Fruit fly (Drosophila melanogaster) whole organism, embryonic: ENCODE results near the gene Ctr9.

Experiments used
- Bgb ChIP-seq: fragments of 200-800 bp; sonication (Bioruptor generic); IDR thresholded peaks from 2 replicates; pipeline ENCODE4 v1.3.6; 2022; ENCODE audit warnings: missing biosample characterization, missing genetic modification characterization; ENCODE audit not compliant: partially characterized antibody
- CG11723 ChIP-seq: fragments of 200-800 bp; sonication (Bioruptor generic); optimal IDR thresholded peaks from 2 replicates; lab custom pipeline; 2017; ENCODE audit warnings: missing biosample characterization, mild to moderate bottlenecking, missing genetic modification characterization
- CG13894 ChIP-seq: fragments of 200-800 bp; sonication (Bioruptor generic); optimal IDR thresholded peaks from 3 replicates; lab custom pipeline; 2018; ENCODE audit warnings: missing biosample characterization, mild to moderate bottlenecking, missing genetic modification characterization, moderate library complexity
- CG14441 ChIP-seq: fragments of 200-800 bp; sonication (Bioruptor generic); IDR thresholded peaks from 2 replicates; pipeline ENCODE4 v1.3.6; 2022; ENCODE audit warnings: missing biosample characterization, missing genetic modification characterization
- CG17802 ChIP-seq: fragments of 200-800 bp; sonication (Bioruptor generic); optimal IDR thresholded peaks from 2 replicates; lab custom pipeline; 2018; ENCODE audit warnings: missing biosample characterization, mild to moderate bottlenecking, missing genetic modification characterization, moderate library complexity
- CG2129 ChIP-seq: fragments of 200-800 bp; sonication (Bioruptor generic); IDR thresholded peaks from 2 replicates; pipeline ENCODE4 v1.3.6; 2022; ENCODE audit warnings: missing biosample characterization, missing genetic modification characterization; ENCODE audit not compliant: partially characterized antibody
- CG3163 ChIP-seq: fragments of 200-800 bp; sonication (Bioruptor generic); optimal IDR thresholded peaks from 3 replicates; lab custom pipeline; 2016; ENCODE audit warnings: missing biosample characterization, missing genetic modification characterization
- CG33213 ChIP-seq: fragments of 200-800 bp; sonication (Bioruptor generic); optimal IDR thresholded peaks from 3 replicates; lab custom pipeline; 2016; ENCODE audit warnings: missing biosample characterization, missing genetic modification characterization
- CG43689 ChIP-seq: fragments of 200-800 bp; sonication (Bioruptor generic); IDR thresholded peaks from 2 replicates; pipeline ENCODE4 v1.3.6; 2022; ENCODE audit warnings: missing biosample characterization, missing genetic modification characterization
- CG4617 ChIP-seq: fragments of 200-800 bp; sonication (Bioruptor generic); optimal IDR thresholded peaks from 3 replicates; lab custom pipeline; 2016; ENCODE audit warnings: missing biosample characterization, missing genetic modification characterization, borderline replicate concordance
- CG5180 ChIP-seq: fragments of 200-800 bp; sonication (Bioruptor generic); optimal IDR thresholded peaks from 3 replicates; lab custom pipeline; 2017; ENCODE audit warnings: missing biosample characterization, missing genetic modification characterization, mild to moderate bottlenecking, moderate library complexity, missing genetic modification reagents
- CG6854 ChIP-seq: fragments of 200-800 bp; sonication (Bioruptor generic); optimal IDR thresholded peaks from 3 replicates; lab custom pipeline; 2017; ENCODE audit warnings: missing biosample characterization, mild to moderate bottlenecking, missing genetic modification characterization
- CG7987 ChIP-seq: fragments of 200-800 bp; sonication (Bioruptor generic); optimal IDR thresholded peaks from 2 replicates; lab custom pipeline; 2018; ENCODE audit warnings: missing biosample characterization, mild to moderate bottlenecking, missing genetic modification characterization, moderate library complexity
- CG8089 ChIP-seq: fragments of 200-800 bp; sonication (Bioruptor generic); optimal IDR thresholded peaks from 3 replicates; lab custom pipeline; 2016; ENCODE audit warnings: missing biosample characterization, missing genetic modification characterization
- Deaf1 ChIP-seq: fragments of 200-800 bp; optimal IDR thresholded peaks from 3 replicates; lab custom pipeline; 2019; ENCODE audit warnings: missing biosample characterization, mild to moderate bottlenecking, missing genetic modification characterization, moderate library complexity
- Dfd ChIP-seq, 2 experiments: fragments of >200 bp; optimal IDR thresholded peaks; 2 replicates each; lab custom pipeline; 2017; ENCODE audit warnings: missing biosample characterization in 2 of 2, missing genetic modification characterization in 2 of 2
- Dip2 ChIP-seq: fragments of 200-800 bp; sonication (Bioruptor generic); IDR thresholded peaks from 2 replicates; pipeline ENCODE4 v1.3.6; 2022; ENCODE audit warnings: missing biosample characterization, missing genetic modification characterization
- Doc2 ChIP-seq: fragments of 200-800 bp; sonication (Bioruptor generic); IDR thresholded peaks from 2 replicates; pipeline ENCODE4 v1.3.6; 2022; ENCODE audit warnings: missing biosample characterization, missing genetic modification characterization
- ERR ChIP-seq: fragments of 200-800 bp; sonication (Bioruptor generic); optimal IDR thresholded peaks from 2 replicates; lab custom pipeline; 2016; ENCODE audit warnings: missing biosample characterization, missing genetic modification characterization
- Fer3 ChIP-seq: fragments of 200-800 bp; sonication (Bioruptor generic); optimal IDR thresholded peaks from 2 replicates; lab custom pipeline; 2018; ENCODE audit warnings: missing biosample characterization, mild to moderate bottlenecking, missing genetic modification characterization, moderate library complexity
- Hr78 ChIP-seq, 2 experiments: fragments of 200-800 bp in 1 of 2; fragments of >200 bp in 1 of 2; sonication (Bioruptor generic) in 1 of 2; optimal IDR thresholded peaks; 2 replicates each; lab custom pipeline; 2017 to 2019; ENCODE audit warnings: missing biosample characterization in 2 of 2, missing genetic modification characterization in 2 of 2, mild to moderate bottlenecking in 1 of 2, moderate library complexity in 1 of 2
- Meics ChIP-seq: fragments of 200-800 bp; sonication (Bioruptor generic); optimal IDR thresholded peaks from 2 replicates; lab custom pipeline; 2017; ENCODE audit warnings: missing biosample characterization, mild to moderate bottlenecking, missing genetic modification characterization
- Nf-YC ChIP-seq: fragments of 200-800 bp; optimal IDR thresholded peaks from 3 replicates; lab custom pipeline; 2019; ENCODE audit warnings: missing biosample characterization, mild to moderate bottlenecking, missing genetic modification characterization, moderate library complexity
- NfI ChIP-seq: fragments of 200-800 bp; sonication (Bioruptor generic); optimal IDR thresholded peaks from 3 replicates; lab custom pipeline; 2018; ENCODE audit warnings: missing biosample characterization, mild to moderate bottlenecking, missing genetic modification characterization, moderate library complexity
- Ptx1 ChIP-seq: fragments of 200-800 bp; sonication (Bioruptor generic); IDR thresholded peaks from 2 replicates; pipeline ENCODE4 v1.3.6; 2022; ENCODE audit warnings: missing biosample characterization, missing genetic modification characterization
- Taf1 ChIP-seq: fragments of 200-800 bp; sonication (Bioruptor generic); IDR thresholded peaks from 2 replicates; pipeline ENCODE4 v1.3.6; 2022; ENCODE audit warnings: missing biosample characterization, missing genetic modification characterization
- bowl ChIP-seq: fragments of 200-800 bp; sonication (Bioruptor generic); IDR thresholded peaks from 2 replicates; pipeline ENCODE4 v1.3.6; 2022; ENCODE audit warnings: missing biosample characterization, missing genetic modification characterization
- btn ChIP-seq: fragments of 200-800 bp; sonication (Bioruptor generic); optimal IDR thresholded peaks from 2 replicates; lab custom pipeline; 2016; ENCODE audit warnings: missing biosample characterization, missing genetic modification characterization
- cg ChIP-seq: fragments of 200-800 bp; sonication (Bioruptor generic); optimal IDR thresholded peaks from 3 replicates; lab custom pipeline; 2019; ENCODE audit warnings: missing biosample characterization, mild to moderate bottlenecking, missing genetic modification characterization, moderate library complexity
- corto ChIP-seq: fragments of 200-800 bp; sonication (Bioruptor generic); optimal IDR thresholded peaks from 2 replicates; lab custom pipeline; 2016; ENCODE audit warnings: missing biosample characterization, mild to moderate bottlenecking, missing genetic modification characterization, moderate library complexity
- crp ChIP-seq, 2 experiments: fragments of 200-800 bp; sonication (Bioruptor generic); optimal IDR thresholded peaks; 2 replicates in 1 of 2; 3 replicates in 1 of 2; lab custom pipeline; 2017; ENCODE audit warnings: missing biosample characterization in 2 of 2, missing genetic modification characterization in 2 of 2, mild to moderate bottlenecking in 1 of 2, moderate library complexity in 1 of 2
- dan ChIP-seq: fragments of 200-800 bp; sonication (Bioruptor generic); IDR thresholded peaks from 2 replicates; pipeline ENCODE4 v1.3.6; 2022; ENCODE audit warnings: missing biosample characterization, missing genetic modification characterization
- dmrt11E ChIP-seq: fragments of 200-800 bp; sonication (Bioruptor generic); optimal IDR thresholded peaks from 3 replicates; lab custom pipeline; 2018; ENCODE audit warnings: missing biosample characterization, mild to moderate bottlenecking, missing genetic modification characterization, moderate library complexity
- ewg ChIP-seq: fragments of 200-800 bp; sonication (Bioruptor generic); optimal IDR thresholded peaks from 3 replicates; lab custom pipeline; 2017; ENCODE audit warnings: mild to moderate bottlenecking, missing biosample characterization, missing genetic modification reagents, missing genetic modification characterization
- gcm ChIP-seq: fragments of 200-800 bp; sonication (Bioruptor generic); optimal IDR thresholded peaks from 2 replicates; lab custom pipeline; 2019; ENCODE audit warnings: missing biosample characterization, mild to moderate bottlenecking, missing genetic modification characterization, moderate library complexity
- gsb ChIP-seq: fragments of 200-800 bp; sonication (Bioruptor generic); IDR thresholded peaks from 2 replicates; pipeline ENCODE4 v1.3.6; 2022; ENCODE audit warnings: missing biosample characterization, missing genetic modification characterization
- hth ChIP-seq: fragments of >200 bp; optimal IDR thresholded peaks from 2 replicates; lab custom pipeline; 2017; ENCODE audit warnings: inconsistent platforms
- nmo ChIP-seq: fragments of 200-800 bp; sonication (Bioruptor generic); optimal IDR thresholded peaks from 2 replicates; lab custom pipeline; 2018; ENCODE audit warnings: missing biosample characterization, mild to moderate bottlenecking, missing genetic modification characterization, moderate library complexity
- oc ChIP-seq: fragments of 200-800 bp; sonication (Bioruptor generic); optimal IDR thresholded peaks from 2 replicates; lab custom pipeline; 2018; ENCODE audit warnings: missing biosample characterization, mild to moderate bottlenecking, missing genetic modification characterization, moderate library complexity
- peb ChIP-seq: fragments of 200-800 bp; sonication (Bioruptor generic); IDR thresholded peaks from 2 replicates; pipeline ENCODE4 v1.3.6; 2022; ENCODE audit warnings: missing biosample characterization, missing genetic modification characterization
- pum ChIP-seq: fragments of 200-800 bp; sonication (Bioruptor generic); optimal IDR thresholded peaks from 2 replicates; lab custom pipeline; 2016; ENCODE audit warnings: missing biosample characterization, missing genetic modification characterization
- ro ChIP-seq: fragments of 200-800 bp; sonication (Bioruptor generic); IDR thresholded peaks from 2 replicates; pipeline ENCODE4 v1.3.6; 2022; ENCODE audit warnings: missing biosample characterization, missing genetic modification characterization
- sens-2 ChIP-seq: fragments of 200-800 bp; sonication (Bioruptor generic); IDR thresholded peaks from 2 replicates; pipeline ENCODE4 v1.3.6; 2022; ENCODE audit warnings: missing biosample characterization, missing genetic modification characterization
- sna ChIP-seq: fragments of 200-800 bp; sonication (Bioruptor generic); IDR thresholded peaks from 2 replicates; pipeline ENCODE4 v1.3.6; 2022; ENCODE audit warnings: missing biosample characterization, missing genetic modification characterization; ENCODE audit not compliant: partially characterized antibody
- stc ChIP-seq: fragments of 200-800 bp; sonication (Bioruptor generic); IDR thresholded peaks from 2 replicates; pipeline ENCODE4 v1.3.6; 2022; ENCODE audit warnings: missing biosample characterization, missing genetic modification characterization
- tgo ChIP-seq: fragments of 200-800 bp; sonication (Bioruptor generic); IDR thresholded peaks from 3 replicates; pipeline ENCODE4 v1.3.6; 2022; ENCODE audit warnings: missing biosample characterization, missing genetic modification characterization
- tup ChIP-seq: fragments of 200-800 bp; sonication (Bioruptor generic); optimal IDR thresholded peaks from 2 replicates; lab custom pipeline; 2016; ENCODE audit warnings: missing biosample characterization, mild to moderate bottlenecking, missing genetic modification characterization, moderate library complexity
- twi ChIP-seq: fragments of 200-800 bp; optimal IDR thresholded peaks from 2 replicates; lab custom pipeline; 2019; ENCODE audit warnings: missing biosample characterization, mild to moderate bottlenecking, missing genetic modification characterization, moderate library complexity
- usp ChIP-seq: fragments of >200 bp; optimal IDR thresholded peaks from 2 replicates; lab custom pipeline; 2017; ENCODE audit warnings: missing biosample characterization, missing genetic modification characterization
- vnd ChIP-seq: fragments of 200-800 bp; sonication (Bioruptor generic); IDR thresholded peaks from 3 replicates; pipeline ENCODE4 v1.3.6; 2022; ENCODE audit warnings: missing biosample characterization, missing genetic modification characterization; ENCODE audit not compliant: partially characterized antibody
- wor ChIP-seq: fragments of 200-800 bp; sonication (Bioruptor generic); IDR thresholded peaks from 2 replicates; pipeline ENCODE4 v1.3.6; 2022; ENCODE audit warnings: missing biosample characterization, missing genetic modification characterization

Gene Ctr9

DNA sequence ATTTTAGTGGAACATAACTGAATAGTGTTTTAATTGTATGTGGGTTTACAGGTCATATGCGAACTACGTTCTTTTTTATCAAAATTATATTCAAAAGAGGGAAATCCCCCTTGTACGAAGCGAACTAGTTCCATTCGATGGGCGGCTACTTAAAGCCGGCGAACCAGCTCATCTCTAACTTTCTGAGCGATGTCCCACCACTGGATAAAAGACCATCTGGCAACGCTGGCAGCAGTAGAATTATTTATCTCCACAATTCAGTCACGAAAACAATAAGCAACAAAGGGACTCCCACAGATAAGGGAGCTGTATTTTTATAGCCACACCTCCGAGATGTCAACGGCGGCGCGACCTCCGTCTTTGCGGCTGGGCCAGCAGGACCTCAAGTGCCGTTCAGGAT, 11.3 kb upstream of the Ctr9 start, which contains the start of gene Rabex-5 (continued):
- TF ChIP-seq gcm (GFP tag; lab: Kevin White, UChicago), result no peak
- TF ChIP-seq Doc2 (GFP tag; lab: Robert Waterston, UW), result no peak
- no peak for TF ChIP-seq gsb (GFP tag; lab: Robert Waterston, UW)
- no peak for TF ChIP-seq bowl
- no peak for TF ChIP-seq Deaf1 (tag; lab: Kevin White, UChicago)
- TF ChIP-seq CG2129 (GFP tag; lab: Robert Waterston, UW), result peak; percentile 41; the same call in 1 of the 2 replicates
- TF ChIP-seq cg (GFP tag; lab: Kevin White, UChicago), result no peak
- no peak for TF ChIP-seq sens-2 (GFP tag; lab: Robert Waterston, UW)
- TF ChIP-seq hth (lab: Kevin White, UChicago), result no peak
- no peak for TF ChIP-seq CG6854 (GFP tag; lab: Kevin White, UChicago)
- no peak for TF ChIP-seq ro
- TF ChIP-seq pum (GFP tag; lab: Kevin White, UChicago), result no peak
- TF ChIP-seq sna (GFP tag; lab: Robert Waterston, UW), result peak; percentile 75
- peak; percentile 93 for TF ChIP-seq CG33213 (GFP tag; lab: Kevin White, UChicago)
- no peak for TF ChIP-seq peb (GFP tag; lab: Robert Waterston, UW)
- peak; percentile 58 for TF ChIP-seq nmo
- no peak for TF ChIP-seq ewg (GFP tag; lab: Kevin White, UChicago)
- no peak for TF ChIP-seq Nf-YC (tag; lab: Kevin White, UChicago)
- no peak for TF ChIP-seq tup
- no peak; the same call in 2 of the 3 replicates for TF ChIP-seq tgo
- TF ChIP-seq Ptx1 (GFP tag; lab: Robert Waterston, UW), result peak; percentile 21; the same call in 1 of the 2 replicates
- TF ChIP-seq wor (GFP tag; lab: Robert Waterston, UW), result no peak
- TF ChIP-seq btn, result no peak
- no peak for TF ChIP-seq oc (tag; lab: Kevin White, UChicago)
- no peak for TF ChIP-seq corto (GFP tag; lab: Kevin White, UChicago)
- TF ChIP-seq Meics, result peak; percentile 14
- no peak for TF ChIP-seq usp (GFP tag; lab: Kevin White, UChicago)
- TF ChIP-seq CG5180, result no peak
- TF ChIP-seq stc (GFP tag; lab: Robert Waterston, UW), result no peak
- TF ChIP-seq crp (GFP tag; optimal IDR thresholded peaks at IDR 0.05; lab: Kevin White, UChicago), result no peak
- peak; percentile 29 for TF ChIP-seq NfI (GFP tag; lab: Kevin White, UChicago)
- no peak for TF ChIP-seq CG8089
- peak; percentile 90 for TF ChIP-seq Bgb (GFP tag; lab: Robert Waterston, UW)
- no peak for TF ChIP-seq Taf1 (GFP tag; lab: Robert Waterston, UW)
- TF ChIP-seq dmrt11E (tag; lab: Kevin White, UChicago), result no peak
- no peak for TF ChIP-seq ERR (GFP tag; lab: Kevin White, UChicago)
- TF ChIP-seq CG11723 (GFP tag; lab: Kevin White, UChicago), result no peak
- no peak for TF ChIP-seq Dfd (GFP tag; optimal IDR thresholded peaks at IDR 0.05; lab: Kevin White, UChicago)
- peak; percentile 85 for TF ChIP-seq CG4617
- TF ChIP-seq CG17802 (tag; lab: Kevin White, UChicago), result no peak
- no peak for TF ChIP-seq dan (GFP tag; lab: Robert Waterston, UW)
- TF ChIP-seq vnd, result peak; percentile 73
- no peak for TF ChIP-seq CG43689
- TF ChIP-seq CG13894, result peak; percentile 46
- peak; percentile 45 for TF ChIP-seq CG7987 (GFP tag; lab: Kevin White, UChicago)
- TF ChIP-seq CG14441 (GFP tag; lab: Robert Waterston, UW), result no peak
- no peak for TF ChIP-seq CG3163 (GFP tag; lab: Kevin White, UChicago)
- TF ChIP-seq Hr78 (GFP tag; optimal IDR thresholded peaks at IDR 0.05; lab: Kevin White, UChicago), result no peak
- no peak for TF ChIP-seq Dip2 (GFP tag; lab: Robert Waterston, UW)
- TF ChIP-seq twi (tag; lab: Kevin White, UChicago), result peak; percentile 36
- TF ChIP-seq Fer3 (tag; lab: Kevin White, UChicago), result no peak
